Fruit fly (Drosophila melanogaster): Measurements from ENCODE around the gene Mettl3.

DNA sequence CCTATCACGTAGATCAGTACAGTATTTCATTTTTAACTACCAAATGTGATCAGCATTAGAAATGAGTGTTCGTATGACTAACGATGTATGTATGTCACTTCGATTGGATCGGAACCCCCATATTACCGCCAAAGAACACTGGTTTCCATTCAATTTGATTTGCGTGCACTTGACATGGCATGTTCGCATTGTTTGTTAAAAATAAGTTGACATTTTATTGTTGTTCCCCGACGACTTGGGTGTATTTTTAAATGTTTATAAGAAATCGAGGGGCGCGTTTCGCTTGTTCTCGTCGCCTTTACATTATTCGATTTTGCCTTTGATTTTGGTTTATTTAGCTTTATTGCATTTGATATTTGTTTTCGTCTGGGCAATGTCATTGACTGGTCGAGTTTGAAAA, 16.5 kb upstream of the Mettl3 start:
- TF ChIP-seq usp (GFP tag; optimal IDR thresholded peaks at IDR 0.05) = no peak
- no peak for TF ChIP-seq EcR (GFP tag; optimal IDR thresholded peaks at IDR 0.05)
- no peak for TF ChIP-seq pan (optimal IDR thresholded peaks at IDR 0.05)
